Worm (Caenorhabditis elegans) whole organism, L2 larva: ENCODE data around the gene C54C6.11.

Experiments used
- C34F6.9 ChIP-seq: fragments of 150-350 bp; optimal IDR thresholded peaks from 2 replicates; lab custom pipeline; 2014; ENCODE audit warnings: missing biosample characterization, missing genetic modification characterization
- F13H6.1 ChIP-seq: sonication (generic microtip); optimal IDR thresholded peaks from 2 replicates; lab custom pipeline; 2016; ENCODE audit warnings: missing genetic modification characterization, missing compliant biosample characterization
- R02D3.7 ChIP-seq: fragments of 150-350 bp; optimal IDR thresholded peaks from 2 replicates; lab custom pipeline; 2014; ENCODE audit warnings: missing biosample characterization, missing genetic modification characterization
- Y55F3AM.14 ChIP-seq: fragments of 200-800 bp; sonication (Bioruptor generic); optimal IDR thresholded peaks from 2 replicates; lab custom pipeline; 2018; ENCODE audit warnings: mild to moderate bottlenecking, missing genetic modification characterization, missing compliant biosample characterization
- alr-1 ChIP-seq: fragments of 150-350 bp; optimal IDR thresholded peaks from 2 replicates; lab custom pipeline; 2014; ENCODE audit warnings: missing biosample characterization, missing genetic modification characterization
- aly-2 ChIP-seq: fragments of 150-350 bp; optimal IDR thresholded peaks from 2 replicates; lab custom pipeline; 2014; ENCODE audit warnings: missing biosample characterization, missing genetic modification characterization
- ama-1 ChIP-seq: fragments of 150-350 bp; optimal IDR thresholded peaks from 2 replicates; lab custom pipeline; 2018; ENCODE audit warnings: inconsistent platforms
- ceh-16 ChIP-seq: fragments of 150-350 bp; optimal IDR thresholded peaks from 2 replicates; lab custom pipeline; 2014; ENCODE audit warnings: missing biosample characterization, missing genetic modification characterization
- ceh-82 ChIP-seq: fragments of 150-350 bp; optimal IDR thresholded peaks from 2 replicates; lab custom pipeline; 2014; ENCODE audit warnings: missing biosample characterization, missing genetic modification characterization
- crh-2 ChIP-seq: sonication (generic microtip); optimal IDR thresholded peaks from 2 replicates; lab custom pipeline; 2017; ENCODE audit warnings: missing biosample characterization, missing genetic modification characterization
- egl-27 ChIP-seq: sonication (generic microtip); optimal IDR thresholded peaks from 3 replicates; lab custom pipeline; 2017; ENCODE audit warnings: missing biosample characterization, missing genetic modification reagents, missing genetic modification characterization
- elt-3 ChIP-seq: sonication (generic microtip); optimal IDR thresholded peaks from 2 replicates; lab custom pipeline; 2017; ENCODE audit warnings: missing biosample characterization, missing genetic modification characterization
- fos-1 ChIP-seq: fragments of 150-350 bp; optimal IDR thresholded peaks from 2 replicates; lab custom pipeline; 2014; ENCODE audit warnings: missing biosample characterization, missing genetic modification characterization
- gmeb-1 ChIP-seq: fragments of 150-350 bp; optimal IDR thresholded peaks from 2 replicates; lab custom pipeline; 2014; ENCODE audit warnings: missing biosample characterization, missing genetic modification characterization
- lin-13 ChIP-seq: fragments of 150-350 bp; optimal IDR thresholded peaks from 2 replicates; lab custom pipeline; 2014; ENCODE audit warnings: missing biosample characterization, missing genetic modification reagents, missing genetic modification characterization
- lin-39 ChIP-seq: fragments of 150-350 bp; optimal IDR thresholded peaks from 2 replicates; lab custom pipeline; 2014; ENCODE audit warnings: missing biosample characterization, missing genetic modification reagents, missing genetic modification characterization
- lsy-2 ChIP-seq, 2 experiments: fragments of 150-350 bp in 1 of 2; sonication (generic microtip) in 1 of 2; optimal IDR thresholded peaks; 2 replicates each; lab custom pipeline; 2014 to 2017; ENCODE audit warnings: missing biosample characterization in 2 of 2, missing genetic modification characterization in 2 of 2
- mbf-1 ChIP-seq: sonication (generic microtip); optimal IDR thresholded peaks from 2 replicates; lab custom pipeline; 2017; ENCODE audit warnings: missing biosample characterization, missing genetic modification characterization
- mdl-1 ChIP-seq, 2 experiments: fragments of 150-350 bp in 1 of 2; sonication (generic microtip) in 1 of 2; optimal IDR thresholded peaks; 2 replicates each; lab custom pipeline; 2017; ENCODE audit warnings: missing biosample characterization in 2 of 2, missing genetic modification characterization in 2 of 2
- nhr-129 ChIP-seq: fragments of 150-350 bp; optimal IDR thresholded peaks from 2 replicates; lab custom pipeline; 2014; ENCODE audit warnings: missing biosample characterization, missing genetic modification characterization
- nhr-21 ChIP-seq: fragments of 150-350 bp; optimal IDR thresholded peaks from 2 replicates; lab custom pipeline; 2014; ENCODE audit warnings: missing biosample characterization, missing genetic modification characterization
- nhr-23 ChIP-seq: fragments of 150-350 bp; optimal IDR thresholded peaks from 2 replicates; lab custom pipeline; 2014; ENCODE audit warnings: missing biosample characterization, missing genetic modification reagents, missing genetic modification characterization
- nhr-237 ChIP-seq: fragments of 150-350 bp; optimal IDR thresholded peaks from 2 replicates; lab custom pipeline; 2014; ENCODE audit warnings: missing biosample characterization, missing genetic modification characterization
- nhr-25 ChIP-seq: fragments of 150-350 bp; sonication (generic microtip); optimal IDR thresholded peaks from 3 replicates; lab custom pipeline; 2014; ENCODE audit warnings: missing biosample characterization, missing genetic modification characterization
- nhr-6 ChIP-seq: fragments of 150-350 bp; optimal IDR thresholded peaks from 2 replicates; lab custom pipeline; 2014; ENCODE audit warnings: missing biosample characterization, missing genetic modification characterization
- nhr-77 ChIP-seq: fragments of 150-350 bp; optimal IDR thresholded peaks from 2 replicates; lab custom pipeline; 2014; ENCODE audit warnings: missing biosample characterization, missing genetic modification characterization
- sem-4 ChIP-seq: fragments of 150-350 bp; optimal IDR thresholded peaks from 2 replicates; lab custom pipeline; 2014; ENCODE audit warnings: missing biosample characterization, missing genetic modification reagents, missing genetic modification characterization
- sma-9 ChIP-seq, 2 experiments: fragments of 150-350 bp in 1 of 2; sonication (generic microtip) in 1 of 2; optimal IDR thresholded peaks; 2 replicates each; lab custom pipeline; 2014 to 2016; ENCODE audit warnings: missing genetic modification characterization in 2 of 2, mild to moderate bottlenecking in 1 of 2, missing biosample characterization in 1 of 2, missing compliant biosample characterization in 1 of 2, missing genetic modification reagents in 1 of 2, moderate library complexity in 1 of 2
- snpc-4 ChIP-seq: fragments of 150-350 bp; optimal IDR thresholded peaks from 2 replicates; lab custom pipeline; 2014; ENCODE audit warnings: missing biosample characterization, missing genetic modification characterization
- unc-39 ChIP-seq: fragments of 150-350 bp; optimal IDR thresholded peaks from 2 replicates; lab custom pipeline; 2014; ENCODE audit warnings: missing biosample characterization, missing genetic modification characterization
- unc-55 ChIP-seq: fragments of 150-350 bp; sonication (generic microtip); optimal IDR thresholded peaks from 3 replicates; lab custom pipeline; 2014; ENCODE audit warnings: missing biosample characterization, missing genetic modification reagents, missing genetic modification characterization
- unc-62 ChIP-seq: fragments of 150-350 bp; optimal IDR thresholded peaks from 2 replicates; lab custom pipeline; 2014; ENCODE audit warnings: missing biosample characterization, missing genetic modification reagents, missing genetic modification characterization
- zag-1 ChIP-seq: fragments of 150-350 bp; optimal IDR thresholded peaks from 2 replicates; lab custom pipeline; 2014; ENCODE audit warnings: missing biosample characterization, missing genetic modification characterization
- ztf-4 ChIP-seq: fragments of 150-350 bp; optimal IDR thresholded peaks from 2 replicates; lab custom pipeline; 2014; ENCODE audit warnings: missing biosample characterization, missing genetic modification characterization

The C54C6.11 gene

ce11 chrIII:3509908-3510307 lies 38.2 kb upstream of the C54C6.11 start, which contains the start of the genes M01F1.4 and mrpl-35:
TSS of gene M01F1.4 (minus strand) at chrIII:3510033.
TSS of gene mrpl-35 (plus strand) at chrIII:3510237.
- TF ChIP-seq elt-3 (tag; lab: Kevin White, UChicago), result no peak
- TF ChIP-seq gmeb-1 (tag; lab: Kevin White, UChicago), result peak; percentile 2
- no peak for TF ChIP-seq sem-4 (tag; lab: Kevin White, UChicago)
- peak; percentile 89 for TF ChIP-seq C34F6.9
- TF ChIP-seq unc-55 (GFP tag; lab: Kevin White, UChicago), result peak; percentile 66
- no peak for TF ChIP-seq ama-1
- peak; percentile 11 for TF ChIP-seq nhr-129 (tag; lab: Kevin White, UChicago)
- TF ChIP-seq ztf-4, result no peak
- TF ChIP-seq crh-2, result peak; percentile 56
- peak; percentile 4 for TF ChIP-seq sma-9 (GFP tag; optimal IDR thresholded peaks at IDR 0.05; lab: Kevin White, UChicago)
- no peak for TF ChIP-seq sma-9 (tag; optimal IDR thresholded peaks at IDR 0.05; lab: Kevin White, UChicago)
- peak; percentile 49 for TF ChIP-seq lin-13 (GFP tag; lab: Kevin White, UChicago)
- TF ChIP-seq F13H6.1 (tag; lab: Kevin White, UChicago), result peak; percentile 21
- TF ChIP-seq lin-39 (tag; lab: Kevin White, UChicago), result no peak
- no peak for TF ChIP-seq mbf-1
- TF ChIP-seq nhr-21 (tag; lab: Kevin White, UChicago), result no peak
- TF ChIP-seq lsy-2 (tag; optimal IDR thresholded peaks at IDR 0.05; lab: Kevin White, UChicago), result peak; percentile 85 to 98
- TF ChIP-seq nhr-25 (tag; lab: Kevin White, UChicago), result no peak
- peak; percentile 34 for TF ChIP-seq fos-1 (tag; lab: Kevin White, UChicago)
- no peak for TF ChIP-seq Y55F3AM.14 (GFP tag; lab: Kevin White, UChicago)
- TF ChIP-seq alr-1, result no peak

DNA sequence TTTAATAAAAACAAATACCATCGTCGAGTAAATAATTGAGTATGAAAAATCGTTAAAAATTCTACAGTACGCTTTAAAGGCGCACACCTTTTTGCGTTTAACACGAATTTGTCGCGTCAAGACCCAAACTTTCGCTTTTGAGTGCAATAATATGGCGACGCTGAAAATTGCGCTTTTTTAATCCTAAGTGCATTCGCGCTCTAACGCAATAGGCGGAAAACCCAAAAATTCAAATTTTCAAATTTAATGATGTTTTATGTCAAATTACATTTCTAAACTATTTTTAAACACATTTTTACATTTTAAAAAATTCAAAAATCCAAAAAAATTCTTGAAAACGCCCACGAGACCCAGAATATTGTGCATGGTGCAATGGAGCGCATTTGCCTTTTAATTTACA lies 36.3 kb upstream of the C54C6.11 start:
- TF ChIP-seq nhr-23 (tag; lab: Kevin White, UChicago) (no peak), sma-9 (GFP tag; optimal IDR thresholded peaks at IDR 0.05; lab: Kevin White, UChicago) (no peak), sma-9 (tag; optimal IDR thresholded peaks at IDR 0.05; lab: Kevin White, UChicago) (no peak), nhr-6 (tag; lab: Kevin White, UChicago) (no peak), nhr-77 (tag; lab: Kevin White, UChicago) (no peak), mdl-1 (tag; optimal IDR thresholded peaks at IDR 0.05; lab: Kevin White, UChicago) (no peak)
- TF ChIP-seq, all 48 proteins: peak for 0

DNA sequence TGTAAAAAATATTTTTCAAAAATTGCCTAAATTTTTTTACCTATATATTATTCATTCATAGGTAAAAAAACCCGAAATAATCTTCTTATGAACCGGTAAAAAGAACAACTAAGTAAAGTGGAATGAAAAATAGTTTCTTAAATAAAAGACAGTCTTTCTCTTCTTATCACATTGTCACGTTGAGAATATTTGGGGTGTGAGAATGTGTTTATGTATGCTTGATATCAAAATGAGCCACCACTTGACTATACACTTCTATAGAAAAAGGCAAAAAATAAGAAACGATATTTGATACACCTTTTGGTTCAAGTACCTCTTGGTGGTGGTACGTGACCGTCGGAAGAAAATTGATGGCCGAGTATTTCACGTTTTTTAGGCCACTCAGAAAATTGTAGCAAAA lies 28.6 kb upstream of the C54C6.11 start, which contains the start of gene hmit-1.3:
Gene hmit-1.3 (minus strand): TSS at position 103 of the 400 bp plus-strand sequence.
- TF ChIP-seq aly-2 (tag; lab: Kevin White, UChicago), result no peak
- TF ChIP-seq fos-1 (tag; lab: Kevin White, UChicago), result peak; percentile 41
- TF ChIP-seq, all 48 proteins: peak for 1

DNA sequence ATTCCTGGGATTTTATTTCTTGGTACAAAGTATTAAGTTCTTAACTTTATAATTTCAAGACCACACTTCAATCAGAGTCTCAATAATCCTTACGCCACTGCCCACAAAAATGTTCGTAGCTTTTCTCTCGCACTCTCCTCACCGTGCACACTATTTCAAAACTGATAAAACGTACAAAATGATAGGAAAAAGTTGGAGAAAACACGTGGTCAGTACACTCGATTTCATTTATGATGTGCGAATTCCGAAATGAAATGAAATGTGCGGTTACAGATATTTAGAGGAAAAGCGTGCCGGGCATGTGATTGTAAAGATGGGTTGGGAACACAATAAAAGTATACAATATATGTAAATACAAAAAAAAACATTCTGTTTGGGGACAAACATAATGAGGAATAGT lies 27.7 kb upstream of the C54C6.11 start:
- TF ChIP-seq fos-1 (tag; lab: Kevin White, UChicago) (peak; percentile 33), F13H6.1 (tag; lab: Kevin White, UChicago) (peak; percentile 20), crh-2 (peak; percentile 65), nhr-237 (tag; lab: Kevin White, UChicago) (no peak), sma-9 (GFP tag; optimal IDR thresholded peaks at IDR 0.05; lab: Kevin White, UChicago) (peak; percentile 68), sma-9 (tag; optimal IDR thresholded peaks at IDR 0.05; lab: Kevin White, UChicago) (no peak)
- TF ChIP-seq, all 48 proteins: peak for 4

- no peak for TF ChIP-seq ztf-4
- TF ChIP-seq, all 48 proteins: peak for 0
Observed at ce11 chrIII:3523363-3523762, 24.8 kb upstream of the C54C6.11 start.

- TF ChIP-seq lin-13 (GFP tag; lab: Kevin White, UChicago), result no peak
- TF ChIP-seq ceh-16, result no peak
- no peak for TF ChIP-seq egl-27 (tag; lab: Kevin White, UChicago)
- no peak for TF ChIP-seq lin-39 (tag; lab: Kevin White, UChicago)
- TF ChIP-seq lsy-2 (tag; optimal IDR thresholded peaks at IDR 0.05; lab: Kevin White, UChicago), result no peak
- no peak for TF ChIP-seq unc-62 (GFP tag; lab: Kevin White, UChicago)
- TF ChIP-seq ceh-82 (tag; lab: Kevin White, UChicago), result no peak
- TF ChIP-seq zag-1 (tag; lab: Kevin White, UChicago), result no peak
- TF ChIP-seq R02D3.7 (tag; lab: Kevin White, UChicago), result no peak
- no peak for TF ChIP-seq nhr-77 (tag; lab: Kevin White, UChicago)
- no peak for TF ChIP-seq ztf-4
- TF ChIP-seq unc-39 (tag; lab: Kevin White, UChicago), result no peak
- no peak for TF ChIP-seq sma-9 (GFP tag; optimal IDR thresholded peaks at IDR 0.05; lab: Kevin White, UChicago)
- TF ChIP-seq sma-9 (tag; optimal IDR thresholded peaks at IDR 0.05; lab: Kevin White, UChicago), result no peak
- TF ChIP-seq C34F6.9, result no peak
- no peak for TF ChIP-seq ama-1
- no peak for TF ChIP-seq sem-4 (tag; lab: Kevin White, UChicago)
- no peak for TF ChIP-seq snpc-4 (tag; lab: Kevin White, UChicago)
Observed at ce11 chrIII:3528342-3528741, 19.8 kb upstream of the C54C6.11 start, which contains the start of gene rpl-37. TSS of gene rpl-37 (plus strand) at chrIII:3528642.
